Fruit fly (Drosophila melanogaster) whole organism, embryonic: ENCODE data around the gene CG17732.

Source experiments
- Bdp1 ChIP-seq: fragments of 200-800 bp; sonication (Bioruptor generic); optimal IDR thresholded peaks from 3 replicates; lab custom pipeline; 2016; ENCODE audit warnings: missing biosample characterization, missing genetic modification characterization
- CG1024 ChIP-seq: fragments of 200-800 bp; sonication (Bioruptor generic); IDR thresholded peaks from 2 replicates; pipeline ENCODE4 v1.3.6; 2022; ENCODE audit warnings: missing biosample characterization, missing genetic modification characterization
- CG11695 ChIP-seq: fragments of 200-800 bp; sonication (Bioruptor generic); IDR thresholded peaks from 3 replicates; pipeline ENCODE4 v1.3.6; 2022; ENCODE audit warnings: missing biosample characterization, missing genetic modification characterization
- CG13624 ChIP-seq: fragments of 200-800 bp; sonication (Bioruptor generic); optimal IDR thresholded peaks from 2 replicates; lab custom pipeline; 2016; ENCODE audit warnings: missing biosample characterization, missing genetic modification characterization
- CG14014 ChIP-seq: fragments of 200-800 bp; sonication (Bioruptor generic); IDR thresholded peaks from 2 replicates; pipeline ENCODE4 v1.3.6; 2022; ENCODE audit warnings: missing biosample characterization, missing genetic modification characterization
- CG14965 ChIP-seq: fragments of 200-800 bp; sonication (Bioruptor generic); optimal IDR thresholded peaks from 2 replicates; lab custom pipeline; 2016; ENCODE audit warnings: missing biosample characterization, missing genetic modification characterization, borderline replicate concordance
- CG15601 ChIP-seq: fragments of 200-800 bp; sonication (Bioruptor generic); optimal IDR thresholded peaks from 3 replicates; lab custom pipeline; 2019; ENCODE audit warnings: missing biosample characterization, mild to moderate bottlenecking, missing genetic modification characterization, moderate library complexity
- CG16813 ChIP-seq: fragments of 200-800 bp; sonication (Bioruptor generic); IDR thresholded peaks from 3 replicates; pipeline ENCODE4 v1.3.6; 2022; ENCODE audit warnings: missing biosample characterization, missing genetic modification characterization; ENCODE audit not compliant: partially characterized antibody
- CG17328 ChIP-seq: fragments of 200-800 bp; sonication (Bioruptor generic); IDR thresholded peaks from 2 replicates; pipeline ENCODE4 v1.3.6; 2022; ENCODE audit warnings: missing biosample characterization, missing genetic modification characterization
- CG18262 ChIP-seq: fragments of 200-800 bp; optimal IDR thresholded peaks from 3 replicates; lab custom pipeline; 2019; ENCODE audit warnings: missing biosample characterization, mild to moderate bottlenecking, missing genetic modification characterization, moderate library complexity
- CG1832 ChIP-seq: fragments of 200-800 bp; sonication (Bioruptor generic); optimal IDR thresholded peaks from 2 replicates; lab custom pipeline; 2017; ENCODE audit warnings: missing biosample characterization, mild to moderate bottlenecking, missing genetic modification characterization, inconsistent platforms
- CG2199 ChIP-seq: fragments of 200-800 bp; sonication (Bioruptor generic); IDR thresholded peaks from 3 replicates; pipeline ENCODE4 v1.3.6; 2022; ENCODE audit warnings: missing biosample characterization, missing genetic modification characterization
- CG2889 ChIP-seq: fragments of 200-800 bp; sonication (Bioruptor generic); IDR thresholded peaks from 3 replicates; pipeline ENCODE4 v1.3.6; 2022; ENCODE audit warnings: missing biosample characterization, missing genetic modification characterization
- CG3065 ChIP-seq: fragments of 200-800 bp; sonication (Bioruptor generic); optimal IDR thresholded peaks from 2 replicates; lab custom pipeline; 2016; ENCODE audit warnings: missing biosample characterization, missing genetic modification characterization
- CG3726 ChIP-seq: fragments of 200-800 bp; sonication (Bioruptor generic); IDR thresholded peaks from 3 replicates; pipeline ENCODE4, ENCODE4 v1.3.6; 2022; ENCODE audit warnings: missing biosample characterization, missing genetic modification characterization
- CG4707 ChIP-seq: fragments of 200-800 bp; sonication (Bioruptor generic); optimal IDR thresholded peaks from 2 replicates; lab custom pipeline; 2018; ENCODE audit warnings: missing biosample characterization, mild to moderate bottlenecking, missing genetic modification characterization, moderate library complexity
- CG6254 ChIP-seq: fragments of 200-800 bp; sonication (Bioruptor generic); optimal IDR thresholded peaks from 3 replicates; lab custom pipeline; 2017; ENCODE audit warnings: mild to moderate bottlenecking, missing biosample characterization, missing genetic modification reagents, missing genetic modification characterization
- CG8478 ChIP-seq: fragments of >200 bp; optimal IDR thresholded peaks from 2 replicates; lab custom pipeline; 2018
- Dek ChIP-seq: fragments of 200-800 bp; sonication (Bioruptor generic); optimal IDR thresholded peaks from 3 replicates; lab custom pipeline; 2019; ENCODE audit warnings: missing biosample characterization, mild to moderate bottlenecking, missing genetic modification characterization, moderate library complexity
- HmgD ChIP-seq: fragments of 200-800 bp; sonication (Bioruptor generic); optimal IDR thresholded peaks from 3 replicates; lab custom pipeline; 2016; ENCODE audit warnings: missing biosample characterization, missing genetic modification characterization
- Hr78 ChIP-seq, 2 experiments: fragments of 200-800 bp in 1 of 2; fragments of >200 bp in 1 of 2; sonication (Bioruptor generic) in 1 of 2; optimal IDR thresholded peaks; 2 replicates each; lab custom pipeline; 2017 to 2019; ENCODE audit warnings: missing biosample characterization in 2 of 2, missing genetic modification characterization in 2 of 2, mild to moderate bottlenecking in 1 of 2, moderate library complexity in 1 of 2
- PHDP ChIP-seq: fragments of 200-800 bp; sonication (Bioruptor generic); optimal IDR thresholded peaks from 3 replicates; lab custom pipeline; 2018; ENCODE audit warnings: missing biosample characterization, mild to moderate bottlenecking, missing genetic modification characterization, moderate library complexity
- Rx ChIP-seq: fragments of 200-800 bp; sonication (Bioruptor generic); IDR thresholded peaks from 2 replicates; pipeline ENCODE4 v1.3.6; 2022; ENCODE audit warnings: missing biosample characterization, missing genetic modification characterization
- Sox102F ChIP-seq: fragments of 200-800 bp; sonication (Bioruptor generic); optimal IDR thresholded peaks from 2 replicates; lab custom pipeline; 2018; ENCODE audit warnings: missing biosample characterization, mild to moderate bottlenecking, missing genetic modification characterization, moderate library complexity
- Xrp1 ChIP-seq: fragments of 200-800 bp; sonication (Bioruptor generic); IDR thresholded peaks from 2 replicates; pipeline ENCODE4 v1.3.6; 2022; ENCODE audit warnings: missing biosample characterization, missing genetic modification characterization
- abd-A ChIP-seq: fragments of 200-800 bp; sonication (Bioruptor generic); optimal IDR thresholded peaks from 3 replicates; lab custom pipeline; 2019; ENCODE audit warnings: missing biosample characterization, mild to moderate bottlenecking, missing genetic modification characterization, moderate library complexity
- bab2 ChIP-seq: fragments of 200-800 bp; sonication (Bioruptor generic); optimal IDR thresholded peaks from 2 replicates; lab custom pipeline; 2016; ENCODE audit warnings: missing biosample characterization, missing genetic modification characterization
- bbx ChIP-seq: fragments of 200-800 bp; sonication (Bioruptor generic); IDR thresholded peaks from 2 replicates; pipeline ENCODE4 v1.3.6; 2022; ENCODE audit warnings: missing biosample characterization, missing genetic modification characterization; ENCODE audit not compliant: partially characterized antibody
- chm ChIP-seq: fragments of 200-800 bp; sonication (Bioruptor generic); IDR thresholded peaks from 2 replicates; pipeline ENCODE4 v1.3.6; 2022; ENCODE audit warnings: missing biosample characterization, missing genetic modification characterization
- disco-r ChIP-seq: fragments of 200-800 bp; sonication (Bioruptor generic); optimal IDR thresholded peaks from 2 replicates; lab custom pipeline; 2016; ENCODE audit warnings: missing biosample characterization, missing genetic modification characterization
- ewg ChIP-seq: fragments of 200-800 bp; sonication (Bioruptor generic); optimal IDR thresholded peaks from 3 replicates; lab custom pipeline; 2017; ENCODE audit warnings: mild to moderate bottlenecking, missing biosample characterization, missing genetic modification reagents, missing genetic modification characterization
- fd96Cb ChIP-seq: fragments of 200-800 bp; sonication (Bioruptor generic); optimal IDR thresholded peaks from 2 replicates; lab custom pipeline; 2018; ENCODE audit warnings: missing biosample characterization, mild to moderate bottlenecking, missing genetic modification characterization, moderate library complexity
- ftz-f1 ChIP-seq: fragments of 200-800 bp; sonication (Bioruptor generic); optimal IDR thresholded peaks from 2 replicates; lab custom pipeline; 2016; ENCODE audit warnings: missing biosample characterization, missing genetic modification characterization
- insv ChIP-seq, 2 experiments: fragments of 200-800 bp; sonication (Bioruptor generic); optimal IDR thresholded peaks; 3 replicates each; lab custom pipeline; 2016 to 2018; ENCODE audit warnings: missing biosample characterization in 2 of 2, missing genetic modification characterization in 2 of 2
- kay ChIP-seq: fragments of 200-800 bp; sonication (Bioruptor generic); optimal IDR thresholded peaks from 2 replicates; lab custom pipeline; 2016; ENCODE audit warnings: missing biosample characterization, missing genetic modification characterization
- lab ChIP-seq: fragments of 200-800 bp; sonication (Bioruptor generic); optimal IDR thresholded peaks from 3 replicates; lab custom pipeline; 2017; ENCODE audit warnings: missing biosample characterization, missing genetic modification characterization, mild to moderate bottlenecking, moderate library complexity, missing genetic modification reagents
- lbe ChIP-seq: fragments of 200-800 bp; sonication (Bioruptor generic); optimal IDR thresholded peaks from 2 replicates; lab custom pipeline; 2016; ENCODE audit warnings: missing biosample characterization, mild to moderate bottlenecking, missing genetic modification characterization
- lmd ChIP-seq: fragments of 200-800 bp; sonication (Bioruptor generic); IDR thresholded peaks from 2 replicates; pipeline ENCODE4 v1.3.6; 2022; ENCODE audit warnings: missing biosample characterization, missing genetic modification characterization
- nerfin-2 ChIP-seq: fragments of 200-800 bp; sonication (Bioruptor generic); IDR thresholded peaks from 2 replicates; pipeline ENCODE4 v1.3.6; 2022; ENCODE audit warnings: missing biosample characterization, missing genetic modification characterization; ENCODE audit not compliant: partially characterized antibody
- peb ChIP-seq: fragments of 200-800 bp; sonication (Bioruptor generic); IDR thresholded peaks from 2 replicates; pipeline ENCODE4 v1.3.6; 2022; ENCODE audit warnings: missing biosample characterization, missing genetic modification characterization
- prd ChIP-seq, 3 experiments: fragments of >200 bp in 2 of 3; fragments of 200-800 bp in 1 of 3; sonication (Bioruptor generic) in 1 of 3; optimal IDR thresholded peaks in 2 of 3; IDR thresholded peaks in 1 of 3; 2 replicates in 2 of 3; 3 replicates in 1 of 3; pipeline versions ENCODE4 v1.3.6 to Lab custom; 2017 to 2022; ENCODE audit warnings: missing biosample characterization in 1 of 3, missing genetic modification characterization in 1 of 3
- sc ChIP-seq, 3 experiments: fragments of >200 bp in 2 of 3; fragments of 200-800 bp in 1 of 3; sonication (Bioruptor generic) in 1 of 3; optimal IDR thresholded peaks; 2 replicates in 2 of 3; 3 replicates in 1 of 3; lab custom pipeline; 2017; ENCODE audit warnings: mild to moderate bottlenecking in 1 of 3, missing biosample characterization in 1 of 3, missing genetic modification characterization in 1 of 3, missing genetic modification reagents in 1 of 3
- sim ChIP-seq: fragments of 200-800 bp; sonication (Bioruptor generic); IDR thresholded peaks from 2 replicates; pipeline ENCODE4 v1.3.6; 2022; ENCODE audit warnings: missing biosample characterization, missing genetic modification characterization
- ssp ChIP-seq: fragments of 200-800 bp; sonication (Bioruptor generic); IDR thresholded peaks from 2 replicates; pipeline ENCODE4 v1.3.6; 2022; ENCODE audit warnings: missing biosample characterization, missing genetic modification characterization
- tup ChIP-seq: fragments of 200-800 bp; sonication (Bioruptor generic); optimal IDR thresholded peaks from 2 replicates; lab custom pipeline; 2016; ENCODE audit warnings: missing biosample characterization, mild to moderate bottlenecking, missing genetic modification characterization, moderate library complexity
- vvl ChIP-seq: fragments of 200-800 bp; sonication (Bioruptor generic); IDR thresholded peaks from 2 replicates; pipeline ENCODE4 v1.3.6; 2022; ENCODE audit warnings: missing biosample characterization, missing genetic modification characterization
- wek ChIP-seq: fragments of 200-800 bp; sonication (Bioruptor generic); optimal IDR thresholded peaks from 3 replicates; lab custom pipeline; 2018; ENCODE audit warnings: missing biosample characterization, mild to moderate bottlenecking, missing genetic modification characterization, moderate library complexity
- yki ChIP-seq: fragments of >200 bp; optimal IDR thresholded peaks from 3 replicates; lab custom pipeline; 2018
- z ChIP-seq: fragments of 200-800 bp; sonication (Bioruptor generic); IDR thresholded peaks from 3 replicates; pipeline ENCODE4 v1.3.6; 2022; ENCODE audit warnings: missing biosample characterization, missing genetic modification characterization
- zen ChIP-seq: fragments of 200-800 bp; sonication (Bioruptor generic); optimal IDR thresholded peaks from 3 replicates; lab custom pipeline; 2018; ENCODE audit warnings: missing biosample characterization, mild to moderate bottlenecking, missing genetic modification characterization, moderate library complexity

CG17732 gene

dm6 chr3L:19991714-19992231 is 10.3 kb downstream of the CG17732 start, which contains the start of the genes CG7646 and Nca (continued):
- TF ChIP-seq CG4707 (no peak), CG14965 (GFP tag; lab: Kevin White, UChicago) (no peak), CG1024 (GFP tag; lab: Robert Waterston, UW) (no peak), CG2199 (no peak), nerfin-2 (peak; percentile 69; the same call in 1 of the 2 replicates), peb (GFP tag; lab: Robert Waterston, UW) (no peak), CG1832 (GFP tag; lab: Kevin White, UChicago) (no peak), sc (optimal IDR thresholded peaks at IDR 0.05; lab: Kevin White, UChicago) (no peak), sc (GFP tag; optimal IDR thresholded peaks at IDR 0.05; lab: Kevin White, UChicago) (no peak), insv (GFP tag; optimal IDR thresholded peaks at IDR 0.05; lab: Kevin White, UChicago) (peak in 1 of 2 experiments; percentile 91), yki (no peak), lmd (no peak), vvl (GFP tag; lab: Robert Waterston, UW) (no peak), ewg (GFP tag; lab: Kevin White, UChicago) (no peak), sim (GFP tag; lab: Robert Waterston, UW) (no peak), wek (peak; percentile 75), CG15601 (peak; percentile 26), lbe (GFP tag; lab: Kevin White, UChicago) (no peak), CG17328 (no peak), bbx (peak; percentile 95), CG18262 (tag; lab: Kevin White, UChicago) (no peak), Rx (GFP tag; lab: Robert Waterston, UW) (no peak), bab2 (GFP tag; lab: Kevin White, UChicago) (no peak), fd96Cb (tag; lab: Kevin White, UChicago) (no peak), disco-r (GFP tag; lab: Kevin White, UChicago) (no peak), CG14014 (GFP tag; lab: Robert Waterston, UW) (no peak), ftz-f1 (no peak), CG11695 (GFP tag; lab: Robert Waterston, UW) (no peak), kay (GFP tag; lab: Kevin White, UChicago) (no peak), CG2889 (no peak), abd-A (tag; lab: Kevin White, UChicago) (no peak), Dek (tag; lab: Kevin White, UChicago) (no peak), Hr78 (GFP tag; optimal IDR thresholded peaks at IDR 0.05; lab: Kevin White, UChicago) (no peak), zen (tag; lab: Kevin White, UChicago) (peak; percentile 55), Sox102F (no peak), CG3726 (no peak), Bdp1 (GFP tag; lab: Kevin White, UChicago) (no peak), HmgD (GFP tag; lab: Kevin White, UChicago) (no peak), prd (optimal IDR thresholded peaks at IDR 0.05; lab: Kevin White, UChicago) (no peak), prd (GFP tag; IDR thresholded peaks at IDR 0.05; lab: Robert Waterston, UW) (no peak), CG8478 (lab: Kevin White, UChicago) (no peak), CG6254 (no peak), chm (GFP tag; lab: Robert Waterston, UW) (no peak), ssp (GFP tag; lab: Robert Waterston, UW) (no peak), CG13624 (no peak), CG3065 (no peak), PHDP (tag; lab: Kevin White, UChicago) (no peak), Xrp1 (GFP tag; lab: Robert Waterston, UW) (no peak), tup (GFP tag; lab: Kevin White, UChicago) (no peak), lab (GFP tag; lab: Kevin White, UChicago) (no peak), CG16813 (peak; percentile 91), z (GFP tag; lab: Robert Waterston, UW) (no peak)
